Fruit fly (Drosophila melanogaster) whole organism, embryonic: Measurements from ENCODE around the gene CG1840.

Experiments
- CG11247 ChIP-seq: fragments of 200-800 bp; sonication (Bioruptor generic); IDR thresholded peaks from 2 replicates; pipeline ENCODE4 v1.3.6; 2022; ENCODE audit warnings: missing biosample characterization, missing genetic modification characterization
- CG11723 ChIP-seq: fragments of 200-800 bp; sonication (Bioruptor generic); optimal IDR thresholded peaks from 2 replicates; lab custom pipeline; 2017; ENCODE audit warnings: missing biosample characterization, mild to moderate bottlenecking, missing genetic modification characterization
- CG12236 ChIP-seq: fragments of 200-800 bp; sonication (Bioruptor generic); optimal IDR thresholded peaks from 2 replicates; lab custom pipeline; 2016; ENCODE audit warnings: missing biosample characterization, missing genetic modification characterization
- CG12391 ChIP-seq: fragments of 200-800 bp; sonication (Bioruptor generic); optimal IDR thresholded peaks from 3 replicates; lab custom pipeline; 2018; ENCODE audit warnings: missing biosample characterization, mild to moderate bottlenecking, missing genetic modification characterization, moderate library complexity
- CG13296 ChIP-seq: fragments of 200-800 bp; sonication (Bioruptor generic); optimal IDR thresholded peaks from 3 replicates; lab custom pipeline; 2018; ENCODE audit warnings: missing biosample characterization, mild to moderate bottlenecking, missing genetic modification characterization
- CG14667 ChIP-seq: fragments of 200-800 bp; sonication (Bioruptor generic); IDR thresholded peaks from 2 replicates; pipeline ENCODE4 v1.3.6; 2022; ENCODE audit warnings: missing biosample characterization, missing genetic modification characterization
- CG15696 ChIP-seq: fragments of 200-800 bp; sonication (Bioruptor generic); optimal IDR thresholded peaks from 2 replicates; lab custom pipeline; 2019; ENCODE audit warnings: missing biosample characterization, mild to moderate bottlenecking, missing genetic modification characterization, moderate library complexity
- CG17328 ChIP-seq: fragments of 200-800 bp; sonication (Bioruptor generic); IDR thresholded peaks from 2 replicates; pipeline ENCODE4 v1.3.6; 2022; ENCODE audit warnings: missing biosample characterization, missing genetic modification characterization
- CG17612 ChIP-seq: fragments of 200-800 bp; sonication (Bioruptor generic); IDR thresholded peaks from 2 replicates; pipeline ENCODE4 v1.3.6; 2022; ENCODE audit warnings: missing biosample characterization, missing genetic modification characterization
- CG18476 ChIP-seq: fragments of 200-800 bp; sonication (Bioruptor generic); optimal IDR thresholded peaks from 2 replicates; lab custom pipeline; 2016; ENCODE audit warnings: missing biosample characterization, mild to moderate bottlenecking, missing genetic modification characterization
- CG18619 ChIP-seq: fragments of 200-800 bp; sonication (Bioruptor generic); optimal IDR thresholded peaks from 3 replicates; lab custom pipeline; 2017; ENCODE audit warnings: missing biosample characterization, mild to moderate bottlenecking, missing genetic modification characterization
- CG18764 ChIP-seq: fragments of 200-800 bp; sonication (Bioruptor generic); optimal IDR thresholded peaks from 3 replicates; lab custom pipeline; 2016; ENCODE audit warnings: missing biosample characterization, missing genetic modification characterization
- CG30403 ChIP-seq: fragments of 200-800 bp; sonication (Bioruptor generic); optimal IDR thresholded peaks from 3 replicates; lab custom pipeline; 2016; ENCODE audit warnings: missing biosample characterization, missing genetic modification characterization
- CG31224 ChIP-seq: fragments of 200-800 bp; sonication (Bioruptor generic); IDR thresholded peaks from 2 replicates; pipeline ENCODE4 v1.3.6; 2022; ENCODE audit warnings: missing biosample characterization, missing genetic modification characterization
- CG31388 ChIP-seq: fragments of 200-800 bp; sonication (Bioruptor generic); optimal IDR thresholded peaks from 2 replicates; lab custom pipeline; 2016; ENCODE audit warnings: missing biosample characterization, missing genetic modification characterization
- CG3163 ChIP-seq: fragments of 200-800 bp; sonication (Bioruptor generic); optimal IDR thresholded peaks from 3 replicates; lab custom pipeline; 2016; ENCODE audit warnings: missing biosample characterization, missing genetic modification characterization
- CG34376 ChIP-seq: fragments of 200-800 bp; sonication (Bioruptor generic); optimal IDR thresholded peaks from 2 replicates; lab custom pipeline; 2018; ENCODE audit warnings: missing biosample characterization, mild to moderate bottlenecking, missing genetic modification characterization
- CG3726 ChIP-seq: fragments of 200-800 bp; sonication (Bioruptor generic); IDR thresholded peaks from 3 replicates; pipeline ENCODE4, ENCODE4 v1.3.6; 2022; ENCODE audit warnings: missing biosample characterization, missing genetic modification characterization
- CG3995 ChIP-seq: fragments of 200-800 bp; sonication (Bioruptor generic); optimal IDR thresholded peaks from 3 replicates; lab custom pipeline; 2016; ENCODE audit warnings: missing biosample characterization, missing genetic modification characterization
- CG5245 ChIP-seq: fragments of 200-800 bp; sonication (Bioruptor generic); optimal IDR thresholded peaks from 3 replicates; lab custom pipeline; 2016; ENCODE audit warnings: missing biosample characterization, missing genetic modification characterization
- CG6689 ChIP-seq: fragments of 200-800 bp; sonication (Bioruptor generic); IDR thresholded peaks from 2 replicates; pipeline ENCODE4 v1.3.6; 2022; ENCODE audit warnings: missing biosample characterization, missing genetic modification characterization
- CG7928 ChIP-seq: fragments of 200-800 bp; sonication (Bioruptor generic); optimal IDR thresholded peaks from 2 replicates; lab custom pipeline; 2017; ENCODE audit warnings: missing biosample characterization, mild to moderate bottlenecking, missing genetic modification characterization
- D19B ChIP-seq: fragments of 200-800 bp; sonication (Bioruptor generic); optimal IDR thresholded peaks from 2 replicates; lab custom pipeline; 2017; ENCODE audit warnings: missing biosample characterization, mild to moderate bottlenecking, missing genetic modification characterization
- HLH4C ChIP-seq: fragments of 200-800 bp; sonication (Bioruptor generic); IDR thresholded peaks from 3 replicates; pipeline ENCODE4 v1.3.6; 2022; ENCODE audit warnings: missing biosample characterization, missing genetic modification characterization; ENCODE audit not compliant: partially characterized antibody
- HmgD ChIP-seq: fragments of 200-800 bp; sonication (Bioruptor generic); optimal IDR thresholded peaks from 3 replicates; lab custom pipeline; 2016; ENCODE audit warnings: missing biosample characterization, missing genetic modification characterization
- Jarid2 ChIP-seq: fragments of 200-800 bp; sonication (Bioruptor generic); optimal IDR thresholded peaks from 3 replicates; lab custom pipeline; 2017; ENCODE audit warnings: mild to moderate bottlenecking, missing biosample characterization, missing genetic modification reagents, missing genetic modification characterization
- Myb ChIP-seq: fragments of 200-800 bp; sonication (Bioruptor generic); optimal IDR thresholded peaks from 2 replicates; lab custom pipeline; 2016; ENCODE audit warnings: missing biosample characterization, missing genetic modification characterization
- Nf-YC ChIP-seq: fragments of 200-800 bp; optimal IDR thresholded peaks from 3 replicates; lab custom pipeline; 2019; ENCODE audit warnings: missing biosample characterization, mild to moderate bottlenecking, missing genetic modification characterization, moderate library complexity
- Tbp ChIP-seq: fragments of >200 bp; optimal IDR thresholded peaks from 2 replicates; lab custom pipeline; 2018; ENCODE audit warnings: missing biosample characterization, missing genetic modification characterization
- Xrp1 ChIP-seq: fragments of 200-800 bp; sonication (Bioruptor generic); IDR thresholded peaks from 2 replicates; pipeline ENCODE4 v1.3.6; 2022; ENCODE audit warnings: missing biosample characterization, missing genetic modification characterization
- abd-A ChIP-seq: fragments of 200-800 bp; sonication (Bioruptor generic); optimal IDR thresholded peaks from 3 replicates; lab custom pipeline; 2019; ENCODE audit warnings: missing biosample characterization, mild to moderate bottlenecking, missing genetic modification characterization, moderate library complexity
- dmrt99B ChIP-seq: fragments of 200-800 bp; sonication (Bioruptor generic); optimal IDR thresholded peaks from 2 replicates; lab custom pipeline; 2018; ENCODE audit warnings: missing biosample characterization, mild to moderate bottlenecking, missing genetic modification characterization, moderate library complexity
- dpn ChIP-seq, 2 experiments: fragments of 200-800 bp; sonication (Bioruptor generic); optimal IDR thresholded peaks; 3 replicates each; lab custom pipeline; 2016; ENCODE audit warnings: missing biosample characterization in 2 of 2, missing genetic modification characterization in 2 of 2
- eve ChIP-seq, 2 experiments: fragments of >200 bp; optimal IDR thresholded peaks; 2 replicates each; lab custom pipeline; 2017; ENCODE audit warnings: missing biosample characterization in 2 of 2, missing genetic modification characterization in 2 of 2
- fru ChIP-seq: fragments of >200 bp; optimal IDR thresholded peaks from 2 replicates; lab custom pipeline; 2017
- gcm2 ChIP-seq: fragments of 200-800 bp; sonication (Bioruptor generic); optimal IDR thresholded peaks from 2 replicates; lab custom pipeline; 2016; ENCODE audit warnings: missing biosample characterization, missing genetic modification characterization
- gsb-n ChIP-seq: fragments of 200-800 bp; sonication (Bioruptor generic); optimal IDR thresholded peaks from 3 replicates; lab custom pipeline; 2018; ENCODE audit warnings: missing biosample characterization, mild to moderate bottlenecking, missing genetic modification characterization
- jing ChIP-seq: fragments of 200-800 bp; sonication (Bioruptor generic); optimal IDR thresholded peaks from 2 replicates; lab custom pipeline; 2018; ENCODE audit warnings: missing biosample characterization, mild to moderate bottlenecking, missing genetic modification characterization
- kah ChIP-seq: fragments of 200-800 bp; sonication (Bioruptor generic); optimal IDR thresholded peaks from 2 replicates; lab custom pipeline; 2018; ENCODE audit warnings: missing biosample characterization, mild to moderate bottlenecking, missing genetic modification characterization
- lbe ChIP-seq: fragments of 200-800 bp; sonication (Bioruptor generic); optimal IDR thresholded peaks from 2 replicates; lab custom pipeline; 2016; ENCODE audit warnings: missing biosample characterization, mild to moderate bottlenecking, missing genetic modification characterization
- lilli ChIP-seq: fragments of 200-800 bp; sonication (Bioruptor generic); optimal IDR thresholded peaks from 3 replicates; lab custom pipeline; 2016; ENCODE audit warnings: missing biosample characterization, missing genetic modification characterization
- lmd ChIP-seq: fragments of 200-800 bp; sonication (Bioruptor generic); IDR thresholded peaks from 2 replicates; pipeline ENCODE4 v1.3.6; 2022; ENCODE audit warnings: missing biosample characterization, missing genetic modification characterization
- pfk ChIP-seq: fragments of 200-800 bp; sonication (Bioruptor generic); optimal IDR thresholded peaks from 2 replicates; lab custom pipeline; 2018; ENCODE audit warnings: missing biosample characterization, mild to moderate bottlenecking, missing genetic modification characterization, moderate library complexity
- rib ChIP-seq: fragments of 200-800 bp; sonication (Bioruptor generic); IDR thresholded peaks from 2 replicates; pipeline ENCODE4 v1.3.6; 2022; ENCODE audit warnings: missing biosample characterization, missing genetic modification characterization
- seq ChIP-seq: fragments of 200-800 bp; sonication (Bioruptor generic); IDR thresholded peaks from 2 replicates; pipeline ENCODE4 v1.3.6; 2022; ENCODE audit warnings: missing biosample characterization, missing genetic modification characterization
- shn ChIP-seq: fragments of 200-800 bp; sonication (Bioruptor generic); optimal IDR thresholded peaks from 3 replicates; lab custom pipeline; 2016; ENCODE audit warnings: missing biosample characterization, missing genetic modification characterization
- slou ChIP-seq: fragments of 200-800 bp; sonication (Bioruptor generic); optimal IDR thresholded peaks from 3 replicates; lab custom pipeline; 2016; ENCODE audit warnings: missing biosample characterization, missing genetic modification characterization
- sqz ChIP-seq: fragments of 200-800 bp; sonication (Bioruptor generic); optimal IDR thresholded peaks from 3 replicates; lab custom pipeline; 2018; ENCODE audit warnings: missing biosample characterization, mild to moderate bottlenecking, missing genetic modification characterization
- stc ChIP-seq: fragments of 200-800 bp; sonication (Bioruptor generic); IDR thresholded peaks from 2 replicates; pipeline ENCODE4 v1.3.6; 2022; ENCODE audit warnings: missing biosample characterization, missing genetic modification characterization
- sug ChIP-seq: fragments of 200-800 bp; optimal IDR thresholded peaks from 2 replicates; lab custom pipeline; 2019; ENCODE audit warnings: missing biosample characterization, mild to moderate bottlenecking, missing genetic modification characterization, moderate library complexity
- tin ChIP-seq: fragments of 200-800 bp; sonication (Bioruptor generic); optimal IDR thresholded peaks from 3 replicates; lab custom pipeline; 2016; ENCODE audit warnings: missing biosample characterization, missing genetic modification characterization
- usp ChIP-seq: fragments of >200 bp; optimal IDR thresholded peaks from 2 replicates; lab custom pipeline; 2017; ENCODE audit warnings: missing biosample characterization, missing genetic modification characterization
- vfl ChIP-seq: fragments of 200-800 bp; sonication (Bioruptor generic); optimal IDR thresholded peaks from 2 replicates; lab custom pipeline; 2016; ENCODE audit warnings: missing biosample characterization, missing genetic modification characterization

Gene CG1840

DNA sequence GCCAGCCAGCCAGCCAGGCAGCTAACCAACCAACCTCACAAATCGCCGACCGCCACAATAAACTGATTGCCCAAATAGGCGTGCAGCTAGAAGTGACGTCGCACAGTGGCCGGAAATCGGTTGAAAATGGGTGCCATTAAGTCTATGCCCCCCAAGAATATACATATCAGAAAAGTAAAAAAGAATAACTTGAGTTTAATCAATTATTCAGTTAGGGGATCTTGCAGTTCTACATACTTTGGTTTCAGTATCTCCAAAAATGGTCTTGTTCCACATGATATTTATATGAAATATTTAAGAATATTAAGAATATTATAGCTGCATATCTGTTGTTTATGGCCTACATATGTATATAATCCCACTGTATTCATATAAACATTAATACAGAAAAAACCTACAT is 2.8 kb upstream of the CG1840 start (continued):
- TF ChIP-seq eve (GFP tag; optimal IDR thresholded peaks at IDR 0.05; lab: Kevin White, UChicago) (no peak), jing (GFP tag; lab: Kevin White, UChicago) (no peak), CG6689 (GFP tag; lab: Robert Waterston, UW) (peak; percentile 33; the same call in 1 of the 2 replicates), stc (GFP tag; lab: Robert Waterston, UW) (no peak), lmd (peak; percentile 50; the same call in 1 of the 2 replicates), CG11247 (no peak), vfl (GFP tag; lab: Kevin White, UChicago) (no peak), dpn (GFP tag; optimal IDR thresholded peaks at IDR 0.05; lab: Kevin White, UChicago) (peak in 1 of 2 experiments; percentile 37), sqz (GFP tag; lab: Kevin White, UChicago) (peak; percentile 12), gcm2 (GFP tag; lab: Kevin White, UChicago) (no peak), abd-A (tag; lab: Kevin White, UChicago) (no peak), CG30403 (peak; percentile 38), shn (GFP tag; lab: Kevin White, UChicago) (no peak), Tbp (GFP tag; lab: Kevin White, UChicago) (no peak), CG18619 (GFP tag; lab: Kevin White, UChicago) (peak; percentile 37), CG12236 (GFP tag; lab: Kevin White, UChicago) (no peak), Xrp1 (peak; percentile 48; the same call in 1 of the 2 replicates), CG15696 (tag; lab: Kevin White, UChicago) (no peak), rib (no peak), CG31388 (GFP tag; lab: Kevin White, UChicago) (no peak), pfk (GFP tag; lab: Kevin White, UChicago) (no peak), CG5245 (GFP tag; lab: Kevin White, UChicago) (no peak), CG7928 (no peak), CG34376 (GFP tag; lab: Kevin White, UChicago) (no peak), slou (GFP tag; lab: Kevin White, UChicago) (no peak), CG3726 (GFP tag; lab: Robert Waterston, UW) (no peak), sug (tag; lab: Kevin White, UChicago) (peak; percentile 47), CG11723 (peak; percentile 24), seq (GFP tag; lab: Robert Waterston, UW) (0 out of 2 replicates have a peak, but pooled peaks have one; percentile 14), CG3163 (no peak), HmgD (GFP tag; lab: Kevin White, UChicago) (no peak), CG12391 (peak; percentile 44), CG18476 (no peak), CG17328 (GFP tag; lab: Robert Waterston, UW) (no peak), CG14667 (GFP tag; lab: Robert Waterston, UW) (no peak), Jarid2 (GFP tag; lab: Kevin White, UChicago) (no peak), gsb-n (tag; lab: Kevin White, UChicago) (no peak), fru (no peak), Nf-YC (tag; lab: Kevin White, UChicago) (peak; percentile 35), CG18764 (no peak), D19B (GFP tag; lab: Kevin White, UChicago) (peak; percentile 27), dmrt99B (tag; lab: Kevin White, UChicago) (peak; percentile 37), usp (GFP tag; lab: Kevin White, UChicago) (no peak), CG3995 (GFP tag; lab: Kevin White, UChicago) (no peak), tin (no peak), CG31224 (0 out of 2 replicates have a peak, but pooled peaks have one; percentile 26), lilli (GFP tag; lab: Kevin White, UChicago) (no peak), CG13296 (GFP tag; lab: Kevin White, UChicago) (peak; percentile 69), Myb (GFP tag; lab: Kevin White, UChicago) (no peak), kah (GFP tag; lab: Kevin White, UChicago) (no peak), HLH4C (GFP tag; lab: Robert Waterston, UW) (no peak), CG17612 (no peak), lbe (GFP tag; lab: Kevin White, UChicago) (no peak)
